Worm (Caenorhabditis elegans): ENCODE results near the gene F22F1.3.

ce11 chrX:8136276-8136891 is 26.5 kb downstream of the F22F1.3 start, which contains the start of gene C02B8.6:
- no peak for TF ChIP-seq ama-1 (optimal IDR thresholded peaks at IDR 0.05)
- no peak for TF ChIP-seq ama-1 (GFP tag; optimal IDR thresholded peaks at IDR 0.05)
- no peak for TF ChIP-seq nfya-2 (GFP tag; IDR thresholded peaks at IDR 0.05)
- no peak for TF ChIP-seq unc-62 (GFP tag; optimal IDR thresholded peaks at IDR 0.05)
- TF ChIP-seq hmg-1.2 (GFP tag; IDR thresholded peaks at IDR 0.05), result 0 out of 2 replicates have a peak, but pooled peaks have one; percentile 10
- TF ChIP-seq hlh-26 (GFP tag; conservative IDR thresholded peaks at IDR 0.05), result no peak
